Fruit fly (Drosophila melanogaster) whole organism, adult: Measurements from ENCODE around the gene CAH4.

Source experiments
- CG7101 ChIP-seq: fragments of 200-800 bp; sonication (Bioruptor generic); optimal IDR thresholded peaks from 2 replicates; lab custom pipeline; 2018; ENCODE audit warnings: missing biosample characterization, mild to moderate bottlenecking, missing genetic modification characterization, moderate library complexity
- Mnt ChIP-seq: fragments of 200-800 bp; sonication (Bioruptor generic); optimal IDR thresholded peaks from 2 replicates; lab custom pipeline; 2016; ENCODE audit warnings: missing biosample characterization, mild to moderate bottlenecking, missing genetic modification characterization
- bab1 ChIP-seq: fragments of 200-800 bp; sonication (Bioruptor generic); optimal IDR thresholded peaks from 3 replicates; lab custom pipeline; 2019; ENCODE audit warnings: missing biosample characterization, mild to moderate bottlenecking, missing genetic modification characterization, moderate library complexity
- kay ChIP-seq: fragments of 200-800 bp; sonication (Bioruptor generic); peaks from one replicate; lab custom pipeline; 2016; ENCODE audit warnings: missing biosample characterization, missing genetic modification characterization, borderline replicate concordance
- pad ChIP-seq: fragments of 200-800 bp; sonication (Bioruptor generic); optimal IDR thresholded peaks from 3 replicates; lab custom pipeline; 2017; ENCODE audit warnings: missing biosample characterization, missing genetic modification characterization, mild to moderate bottlenecking, moderate library complexity, missing genetic modification reagents

DNA sequence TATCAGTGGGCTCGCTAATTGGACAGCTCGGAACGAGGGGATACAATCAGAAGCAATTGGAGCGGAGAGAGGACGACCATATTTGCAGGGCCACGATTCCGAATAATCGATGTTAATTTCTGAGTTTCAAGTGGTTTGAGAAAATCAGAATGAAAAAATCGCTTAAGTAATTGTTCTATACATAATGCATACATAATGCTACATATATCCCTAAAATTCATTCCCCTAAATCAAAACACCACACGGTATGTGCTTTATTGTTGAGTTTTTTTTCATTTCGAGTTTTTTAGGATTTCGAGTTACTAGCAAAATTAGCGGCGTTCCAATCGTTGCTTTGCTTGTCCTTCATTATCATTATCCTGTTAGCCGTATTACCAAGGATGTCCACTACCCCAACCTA is 31.8 kb downstream of the CAH4 start, which contains the start of gene niki:
- TF ChIP-seq bab1 (GFP tag; lab: Kevin White, UChicago) (no peak), pad (GFP tag; lab: Kevin White, UChicago) (no peak), kay (GFP tag; lab: Kevin White, UChicago) (no peak), CG7101 (no peak), Mnt (GFP tag; lab: Kevin White, UChicago) (no peak)
